Worm (Caenorhabditis elegans) whole organism, L4/young adult: ENCODE data around the gene idpb-4.

Experiments used
- W03F9.2 ChIP-seq: fragments of 150-350 bp; optimal IDR thresholded peaks from 2 replicates; lab custom pipeline; 2014; ENCODE audit warnings: missing biosample characterization, missing genetic modification characterization
- dao-5 ChIP-seq: sonication (generic microtip); optimal IDR thresholded peaks from 2 replicates; lab custom pipeline; 2016; ENCODE audit warnings: missing genotype, missing genetic modification characterization, moderate library complexity, missing compliant biosample characterization
- him-1 ChIP-seq: sonication (generic microtip); optimal IDR thresholded peaks from 2 replicates; lab custom pipeline; 2016; ENCODE audit warnings: missing genotype, missing genetic modification reagents, missing genetic modification characterization, missing compliant biosample characterization

DNA sequence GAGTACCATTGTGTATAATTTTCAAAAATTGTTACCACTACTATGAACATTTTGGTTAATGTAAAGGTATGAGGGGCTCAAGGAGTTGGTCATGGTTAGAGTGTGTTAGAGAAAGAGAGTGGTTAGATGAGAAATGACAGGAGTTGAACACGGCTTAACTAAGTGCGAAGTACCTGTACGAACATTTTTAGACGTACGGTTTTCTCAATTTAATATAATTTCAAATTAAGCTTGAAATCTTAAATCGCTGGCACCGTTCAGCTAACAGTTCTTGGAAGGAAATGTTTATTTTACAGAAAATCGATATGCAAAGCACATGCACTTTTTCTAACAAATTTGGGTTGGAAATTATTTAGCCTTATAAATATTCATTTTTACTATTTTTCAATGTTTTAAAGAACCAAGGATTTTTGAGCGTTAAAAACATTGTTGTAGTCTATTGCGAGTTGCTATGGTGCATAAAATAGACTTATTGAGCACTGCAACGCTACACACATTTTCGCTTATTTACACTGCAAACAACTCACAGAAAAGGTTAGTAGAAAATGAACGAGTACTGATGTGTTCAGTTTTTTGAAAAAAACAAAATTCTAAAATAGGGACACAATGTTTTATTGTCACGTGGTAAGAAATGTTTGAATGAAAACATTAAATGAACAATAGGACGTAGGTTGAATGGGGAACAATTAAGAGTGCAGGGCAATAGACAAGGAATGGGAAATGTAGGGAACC is 35.6 kb downstream of the idpb-4 start, which contains the start of gene sphk-1:
- TF ChIP-seq W03F9.2 (tag; lab: Kevin White, UChicago) (no peak), him-1 (tag; lab: Kevin White, UChicago) (no peak), dao-5 (tag; lab: Kevin White, UChicago) (no peak)
